Fruit fly (Drosophila melanogaster): Measurements from ENCODE around the gene CG9265.
A peak's percentile ranks its signal among the peaks of the same experiment; 100 is the strongest.

CG9265 gene

DNA sequence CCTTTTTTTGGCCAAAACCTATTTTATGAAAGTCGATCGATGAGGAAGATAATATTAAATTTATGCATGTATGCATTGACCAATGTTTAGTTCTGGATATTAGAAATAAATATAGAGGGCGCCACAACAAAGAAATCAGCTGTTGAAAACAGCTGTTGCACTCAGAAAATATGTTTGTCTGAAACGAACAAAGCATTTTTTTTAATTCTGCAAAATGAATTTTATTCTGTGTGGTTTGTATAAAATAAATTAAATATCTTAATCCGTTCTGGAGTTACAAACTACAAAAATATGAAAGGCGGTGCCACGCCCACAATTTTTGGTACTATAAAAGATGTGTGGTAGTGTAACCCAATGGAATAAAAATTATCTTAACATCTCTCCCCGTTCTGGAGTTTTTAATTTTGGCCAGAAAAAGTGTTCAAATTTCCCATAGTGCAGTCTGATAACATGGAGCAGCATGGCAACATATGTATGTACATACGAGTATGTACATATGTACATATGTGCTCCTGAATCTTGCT lies 37.5 kb upstream of the CG9265 start (continued):
- TF ChIP-seq Abd-B (GFP tag; optimal IDR thresholded peaks at IDR 0.05), result no peak
- peak; percentile 41 for TF ChIP-seq CG10654 (GFP tag; optimal IDR thresholded peaks at IDR 0.05)
- TF ChIP-seq Nf-YA (GFP tag; IDR thresholded peaks at IDR 0.05), result 0 out of 2 replicates have a peak, but pooled peaks have one; percentile 38
- no peak for TF ChIP-seq zen2 (GFP tag; IDR thresholded peaks at IDR 0.05; ENCODE audit: partially characterized antibody)
- TF ChIP-seq gsb (GFP tag; IDR thresholded peaks at IDR 0.05), result no peak
- TF ChIP-seq CG9932 (GFP tag; IDR thresholded peaks at IDR 0.05), result no peak
- no peak for TF ChIP-seq emc (GFP tag; optimal IDR thresholded peaks at IDR 0.05)
- no peak; the same call in 1 of the 2 replicates for TF ChIP-seq chm (GFP tag; IDR thresholded peaks at IDR 0.05)
- peak; percentile 39 for TF ChIP-seq CG3407 (GFP tag; optimal IDR thresholded peaks at IDR 0.05)
- no peak for TF ChIP-seq sima (GFP tag; optimal IDR thresholded peaks at IDR 0.05)
- TF ChIP-seq gem (tag; optimal IDR thresholded peaks at IDR 0.05), result peak; percentile 82
- peak; percentile 6 for TF ChIP-seq CG6813 (GFP tag; optimal IDR thresholded peaks at IDR 0.05)
- TF ChIP-seq Elba2 (GFP tag; optimal IDR thresholded peaks at IDR 0.05), result no peak
- no peak for TF ChIP-seq CG34376 (GFP tag; optimal IDR thresholded peaks at IDR 0.05)
- TF ChIP-seq Tbp (GFP tag; optimal IDR thresholded peaks at IDR 0.05), result no peak
- peak; percentile 49 for TF ChIP-seq CG33213 (GFP tag; optimal IDR thresholded peaks at IDR 0.05)
- 0 out of 2 replicates have a peak, but pooled peaks have one; percentile 30 for TF ChIP-seq Atf6 (GFP tag; IDR thresholded peaks at IDR 0.05)
- peak; percentile 16 to 72 for TF ChIP-seq chif (GFP tag; optimal IDR thresholded peaks at IDR 0.05)
- no peak for TF ChIP-seq Trl (optimal IDR thresholded peaks at IDR 0.05)
- peak; percentile 23 for TF ChIP-seq Trl (GFP tag; optimal IDR thresholded peaks at IDR 0.05)
- no peak for TF ChIP-seq dimm (GFP tag; IDR thresholded peaks at IDR 0.05)
- no peak for TF ChIP-seq crc (GFP tag; optimal IDR thresholded peaks at IDR 0.05)
- peak; percentile 65 for TF ChIP-seq NfI (GFP tag; optimal IDR thresholded peaks at IDR 0.05)
- TF ChIP-seq fd64A (GFP tag; optimal IDR thresholded peaks at IDR 0.05), result no peak
- TF ChIP-seq ase (GFP tag; IDR thresholded peaks at IDR 0.05), result no peak
- TF ChIP-seq CG13287 (GFP tag; IDR thresholded peaks at IDR 0.05; ENCODE audit: partially characterized antibody), result no peak
- TF ChIP-seq lov (optimal IDR thresholded peaks at IDR 0.05), result no peak
- TF ChIP-seq lov (GFP tag; IDR thresholded peaks at IDR 0.05), result peak; percentile 7; the same call in 1 of the 3 replicates
- TF ChIP-seq CkIIα-i1 (GFP tag; IDR thresholded peaks at IDR 0.05), result no peak
- TF ChIP-seq Sin3A (optimal IDR thresholded peaks at IDR 0.05), result no peak
- peak; percentile 48 for TF ChIP-seq Vsx1 (GFP tag; optimal IDR thresholded peaks at IDR 0.05)
- no peak for TF ChIP-seq CG7987 (GFP tag; optimal IDR thresholded peaks at IDR 0.05)
- TF ChIP-seq tgo (GFP tag; IDR thresholded peaks at IDR 0.05), result peak; percentile 62; the same call in 2 of the 3 replicates
- TF ChIP-seq Awh (GFP tag; IDR thresholded peaks at IDR 0.05), result peak; percentile 29; the same call in 1 of the 2 replicates
- no peak for TF ChIP-seq CG4730 (GFP tag; IDR thresholded peaks at IDR 0.05)
- peak; percentile 8 for TF ChIP-seq Antp (GFP tag; optimal IDR thresholded peaks at IDR 0.05)
- TF ChIP-seq CG10267 (tag; optimal IDR thresholded peaks at IDR 0.05), result peak; percentile 44
- peak; percentile 12 for TF ChIP-seq scrt (GFP tag; optimal IDR thresholded peaks at IDR 0.05)
- TF ChIP-seq CG32532 (GFP tag; IDR thresholded peaks at IDR 0.05), result 0 out of 2 replicates have a peak, but pooled peaks have one; percentile 21
- no peak for TF ChIP-seq br (optimal IDR thresholded peaks at IDR 0.05)
- no peak for TF ChIP-seq pho (GFP tag; optimal IDR thresholded peaks at IDR 0.05)
- TF ChIP-seq CG30020 (tag; optimal IDR thresholded peaks at IDR 0.05), result peak; percentile 44
- TF ChIP-seq CG14710 (tag; optimal IDR thresholded peaks at IDR 0.05), result peak; percentile 69
- peak; percentile 2 for TF ChIP-seq CG12236 (GFP tag; optimal IDR thresholded peaks at IDR 0.05)
- TF ChIP-seq ATbp (GFP tag; optimal IDR thresholded peaks at IDR 0.05), result peak; percentile 34
- peak in 1 of 3 experiments; percentile 82 for TF ChIP-seq lola (GFP tag; optimal IDR thresholded peaks at IDR 0.05)
- peak; percentile 86 for TF ChIP-seq twi (tag; optimal IDR thresholded peaks at IDR 0.05)
- TF ChIP-seq Usf (GFP tag; optimal IDR thresholded peaks at IDR 0.05), result peak; percentile 26
- TF ChIP-seq CG7556 (GFP tag; optimal IDR thresholded peaks at IDR 0.05), result peak; percentile 49
- TF ChIP-seq z (GFP tag; IDR thresholded peaks at IDR 0.05), result no peak
- TF ChIP-seq run (tag; optimal IDR thresholded peaks at IDR 0.05), result peak; percentile 20
- TF ChIP-seq TFAM (GFP tag; optimal IDR thresholded peaks at IDR 0.05), result no peak

Measured in whole organism, embryonic.